Worm (Caenorhabditis elegans): ENCODE measurements around the gene ZK1010.12.

The ZK1010.12 gene

ce11 chrIII:13027949-13028348 lies 36.9 kb downstream of the ZK1010.12 start:
- TF ChIP-seq nhr-11 (tag; optimal IDR thresholded peaks at IDR 0.05), result no peak
- no peak for TF ChIP-seq nhr-77 (tag; optimal IDR thresholded peaks at IDR 0.05)
- no peak for TF ChIP-seq nhr-6 (tag; optimal IDR thresholded peaks at IDR 0.05)
- 0 out of 2 replicates have a peak, but pooled peaks have one; percentile 58 for TF ChIP-seq F26F4.8 (GFP tag; conservative IDR thresholded peaks at IDR 0.05)
- TF ChIP-seq F49E8.2 (tag; optimal IDR thresholded peaks at IDR 0.05; ENCODE audit: borderline replicate concordance), result no peak
- TF ChIP-seq lin-38 (GFP tag; IDR thresholded peaks at IDR 0.05), result no peak
- no peak for TF ChIP-seq php-3 (GFP tag; IDR thresholded peaks at IDR 0.05)
- no peak for TF ChIP-seq hmg-1.1 (GFP tag; IDR thresholded peaks at IDR 0.05)

- TF ChIP-seq mxl-3 (GFP tag; optimal IDR thresholded peaks at IDR 0.05) (no peak), ztf-7 (tag; optimal IDR thresholded peaks at IDR 0.05) (no peak), ceh-28 (tag; optimal IDR thresholded peaks at IDR 0.05) (no peak), lir-3 (tag; optimal IDR thresholded peaks at IDR 0.05) (no peak), ces-1 (GFP tag; optimal IDR thresholded peaks at IDR 0.05) (no peak), dmd-9 (GFP tag; IDR thresholded peaks at IDR 0.05) (no peak), daf-16 (GFP tag; optimal IDR thresholded peaks at IDR 0.05) (no peak), daf-16 (tag; optimal IDR thresholded peaks at IDR 0.05) (no peak), nhr-76 (tag; optimal IDR thresholded peaks at IDR 0.05) (no peak), lsy-2 (tag; optimal IDR thresholded peaks at IDR 0.05) (no peak), zag-1 (tag; optimal IDR thresholded peaks at IDR 0.05) (no peak), lin-29 (GFP tag; IDR thresholded peaks at IDR 0.05) (no peak), hmg-1.1 (GFP tag; IDR thresholded peaks at IDR 0.05) (no peak)
Measured at ce11 chrIII:13029608-13030007, 38.5 kb downstream of the ZK1010.12 start, which contains the start of gene F14F7.4. Gene F14F7.4 (minus strand): TSS chrIII:13029708.

- TF ChIP-seq mxl-3 (GFP tag; optimal IDR thresholded peaks at IDR 0.05), result no peak
- TF ChIP-seq Y75B8A.6 (GFP tag; IDR thresholded peaks at IDR 0.05), result no peak
- no peak for TF ChIP-seq ceh-20 (GFP tag; IDR thresholded peaks at IDR 0.05)
- TF ChIP-seq snpc-1.2 (GFP tag; IDR thresholded peaks at IDR 0.05), result no peak
- peak; percentile 91 for TF ChIP-seq aha-1 (tag)
Measured at ce11 chrIII:13030551-13030950, 39.5 kb downstream of the ZK1010.12 start, which contains the start of gene F14F7.7. Gene F14F7.7 (plus strand): TSS chrIII:13030904.

- TF ChIP-seq gei-8 (GFP tag; optimal IDR thresholded peaks at IDR 0.05), result no peak
- no peak for TF ChIP-seq Y75B8A.6 (GFP tag; IDR thresholded peaks at IDR 0.05)
- TF ChIP-seq lin-39 (tag; optimal IDR thresholded peaks at IDR 0.05), result no peak
- TF ChIP-seq zip-2 (tag; optimal IDR thresholded peaks at IDR 0.05), result no peak
- TF ChIP-seq F44E2.7 (GFP tag; IDR thresholded peaks at IDR 0.05), result no peak
- no peak for TF ChIP-seq hlh-11 (tag; optimal IDR thresholded peaks at IDR 0.05)
- TF ChIP-seq daf-8 (GFP tag; IDR thresholded peaks at IDR 0.05), result no peak
- no peak for TF ChIP-seq nhr-41 (GFP tag; IDR thresholded peaks at IDR 0.05)
- TF ChIP-seq lir-3 (tag; optimal IDR thresholded peaks at IDR 0.05), result no peak
- TF ChIP-seq tag-97 (GFP tag; IDR thresholded peaks at IDR 0.05), result no peak
- no peak for TF ChIP-seq pqm-1 (tag; optimal IDR thresholded peaks at IDR 0.05)
- no peak for TF ChIP-seq saeg-2 (GFP tag; IDR thresholded peaks at IDR 0.05)
- no peak for TF ChIP-seq snpc-4 (tag; optimal IDR thresholded peaks at IDR 0.05)
- no peak for TF ChIP-seq ZK337.2 (GFP tag; IDR thresholded peaks at IDR 0.05)
- TF ChIP-seq R02D3.7 (tag; optimal IDR thresholded peaks at IDR 0.05), result no peak
Measured at ce11 chrIII:13031701-13032100, 40.6 kb downstream of the ZK1010.12 start, which contains the start of gene F14F7.5. Gene F14F7.5 (plus strand): TSS chrIII:13032001.
